Worm (Caenorhabditis elegans) whole organism, L4 larva: ENCODE measurements around the gene gur-5.

Source experiments
- D1046.2 ChIP-seq: fragments of 200-800 bp; sonication (Bioruptor generic); IDR thresholded peaks from 2 replicates; pipeline ENCODE4 v1.3.6; 2022; ENCODE audit warnings: missing genetic modification characterization, missing compliant biosample characterization
- jun-1 ChIP-seq: fragments of 150-350 bp; optimal IDR thresholded peaks from 2 replicates; lab custom pipeline; 2014; ENCODE audit warnings: missing biosample characterization, missing genetic modification reagents, missing genetic modification characterization

DNA sequence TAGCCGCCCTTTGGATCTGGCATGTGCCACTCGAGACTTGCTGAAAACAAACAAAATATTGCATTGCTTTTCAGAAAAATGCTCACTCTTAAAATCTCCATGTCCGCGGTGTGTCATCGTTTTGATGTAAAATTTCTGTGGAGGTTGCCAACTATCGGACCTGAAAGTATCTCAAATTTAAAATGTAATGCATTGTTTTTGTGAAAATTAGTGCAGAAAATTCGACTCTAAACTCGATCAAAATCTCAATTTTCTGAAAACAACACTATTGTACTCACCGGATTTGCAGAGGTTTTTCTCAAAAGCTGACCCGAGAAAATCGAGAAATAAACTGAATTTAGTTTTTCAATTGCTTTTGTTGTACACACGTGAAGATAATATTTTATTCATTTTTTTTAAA, 43.6 kb upstream of the gur-5 start, which contains the start of gene T16D1.1:
- TF ChIP-seq jun-1 (no peak), D1046.2 (GFP tag; lab: Robert Waterston, UW) (no peak)
